Fruit fly (Drosophila melanogaster): ENCODE results near the gene CG15482.
A peak's percentile ranks its signal among the peaks of the same experiment; 100 is the strongest.

The CG15482 gene

dm6 chr2L:13222225-13222648, 10.6 kb upstream of the CG15482 start, which contains the start of the genes Ski6 and CG16812 (continued):
- TF ChIP-seq ci (GFP tag; IDR thresholded peaks at IDR 0.05) (0 out of 3 replicates have a peak, but pooled peaks have one; percentile 20), CG12071 (GFP tag; optimal IDR thresholded peaks at IDR 0.05) (no peak), sqz (GFP tag; optimal IDR thresholded peaks at IDR 0.05) (no peak), Bgb (GFP tag; IDR thresholded peaks at IDR 0.05; ENCODE audit: partially characterized antibody) (no peak), Sry-β (GFP tag; optimal IDR thresholded peaks at IDR 0.05) (no peak), lab (GFP tag; optimal IDR thresholded peaks at IDR 0.05) (no peak), GATAe (GFP tag; conservative IDR thresholded peaks at IDR 0.05) (no peak), CG12236 (GFP tag; optimal IDR thresholded peaks at IDR 0.05) (no peak), nerfin-2 (GFP tag; IDR thresholded peaks at IDR 0.05; ENCODE audit: partially characterized antibody) (no peak), CG6813 (GFP tag; optimal IDR thresholded peaks at IDR 0.05) (no peak), gt (GFP tag; IDR thresholded peaks at IDR 0.05) (no peak), ab (GFP tag; optimal IDR thresholded peaks at IDR 0.05) (no peak), en (GFP tag; optimal IDR thresholded peaks at IDR 0.05) (peak; percentile 3), usp (GFP tag; optimal IDR thresholded peaks at IDR 0.05) (no peak), CG12219 (GFP tag; optimal IDR thresholded peaks at IDR 0.05) (no peak), insv (GFP tag; optimal IDR thresholded peaks at IDR 0.05) (peak in 1 of 2 experiments; percentile 33), inv (GFP tag; IDR thresholded peaks at IDR 0.05; ENCODE audit: partially characterized antibody) (no peak), CG13894 (tag; optimal IDR thresholded peaks at IDR 0.05) (no peak), fd64A (GFP tag; optimal IDR thresholded peaks at IDR 0.05) (no peak), Fer1 (GFP tag; optimal IDR thresholded peaks at IDR 0.05) (no peak), Dip3 (GFP tag; optimal IDR thresholded peaks at IDR 0.05) (peak; percentile 30), Blimp-1 (GFP tag; optimal IDR thresholded peaks at IDR 0.05) (no peak), gcm2 (GFP tag; optimal IDR thresholded peaks at IDR 0.05) (no peak), CG17359 (tag; optimal IDR thresholded peaks at IDR 0.05) (peak; percentile 78), org-1 (GFP tag; optimal IDR thresholded peaks at IDR 0.05) (no peak), Nf-YA (GFP tag; IDR thresholded peaks at IDR 0.05) (0 out of 2 replicates have a peak, but pooled peaks have one; percentile 4), CG12659 (GFP tag; optimal IDR thresholded peaks at IDR 0.05) (peak; percentile 82), Abd-B (GFP tag; optimal IDR thresholded peaks at IDR 0.05) (peak; percentile 50), Lhr (GFP tag; optimal IDR thresholded peaks at IDR 0.05) (no peak), CG10147 (GFP tag; optimal IDR thresholded peaks at IDR 0.05) (no peak), Bteb2 (GFP tag; optimal IDR thresholded peaks at IDR 0.05) (peak; percentile 52), CG15269 (tag; optimal IDR thresholded peaks at IDR 0.05) (peak; percentile 83), CG17328 (GFP tag; IDR thresholded peaks at IDR 0.05) (peak; percentile 68), CG9727 (GFP tag; optimal IDR thresholded peaks at IDR 0.05) (peak; percentile 63), wor (GFP tag; IDR thresholded peaks at IDR 0.05) (no peak), CG4617 (GFP tag; optimal IDR thresholded peaks at IDR 0.05; ENCODE audit: borderline replicate concordance) (peak; percentile 65), dm (GFP tag; optimal IDR thresholded peaks at IDR 0.05) (peak; percentile 43), oc (tag; optimal IDR thresholded peaks at IDR 0.05) (peak; percentile 52), Hr51 (GFP tag; optimal IDR thresholded peaks at IDR 0.05) (no peak), CG6854 (GFP tag; optimal IDR thresholded peaks at IDR 0.05) (no peak), CG1647 (GFP tag; optimal IDR thresholded peaks at IDR 0.05) (no peak), CG7963 (GFP tag; IDR thresholded peaks at IDR 0.05; ENCODE audit: partially characterized antibody) (0 out of 3 replicates have a peak, but pooled peaks have one; percentile 18), tx (GFP tag; optimal IDR thresholded peaks at IDR 0.05) (no peak), Trl (optimal IDR thresholded peaks at IDR 0.05) (no peak), Trl (GFP tag; optimal IDR thresholded peaks at IDR 0.05) (peak; percentile 10), CG10979 (tag; optimal IDR thresholded peaks at IDR 0.05) (peak; percentile 67), zf30C (GFP tag; optimal IDR thresholded peaks at IDR 0.05) (no peak), CG1529 (GFP tag; optimal IDR thresholded peaks at IDR 0.05) (no peak), otp (GFP tag; IDR thresholded peaks at IDR 0.05) (no peak), stwl (tag; optimal IDR thresholded peaks at IDR 0.05) (peak; percentile 79)

Measured in whole organism, embryonic.